Fruit fly (Drosophila melanogaster) whole organism, embryonic: Measurements from ENCODE around the gene CG10959.

Source experiments
- Adf1 ChIP-seq: fragments of 200-800 bp; sonication (Bioruptor generic); IDR thresholded peaks from 2 replicates; pipeline ENCODE4 v1.3.6; 2022; ENCODE audit warnings: missing biosample characterization, missing genetic modification characterization
- C15 ChIP-seq: fragments of 200-800 bp; sonication (Bioruptor generic); IDR thresholded peaks from 3 replicates; pipeline ENCODE4 v1.3.6; 2022; ENCODE audit warnings: missing biosample characterization, missing genetic modification characterization
- CG10147 ChIP-seq: fragments of 200-800 bp; sonication (Bioruptor generic); optimal IDR thresholded peaks from 2 replicates; lab custom pipeline; 2019; ENCODE audit warnings: missing biosample characterization, mild to moderate bottlenecking, missing genetic modification characterization, moderate library complexity
- CG10959 ChIP-seq: fragments of 200-800 bp; sonication (Bioruptor generic); IDR thresholded peaks from 2 replicates; pipeline ENCODE4 v1.3.6; 2022; ENCODE audit warnings: missing biosample characterization, missing genetic modification characterization
- CG11696 ChIP-seq: fragments of 200-800 bp; sonication (Bioruptor generic); IDR thresholded peaks from 2 replicates; pipeline ENCODE4 v1.3.6; 2022; ENCODE audit warnings: missing biosample characterization, missing genetic modification characterization
- CG14860 ChIP-seq: fragments of 200-800 bp; sonication (Bioruptor generic); IDR thresholded peaks from 3 replicates; pipeline ENCODE4 v1.3.6; 2022; ENCODE audit warnings: missing biosample characterization, missing genetic modification characterization; ENCODE audit not compliant: partially characterized antibody
- CG1602 ChIP-seq: fragments of 200-800 bp; sonication (Bioruptor generic); optimal IDR thresholded peaks from 3 replicates; lab custom pipeline; 2016; ENCODE audit warnings: missing biosample characterization, missing genetic modification characterization
- CG17612 ChIP-seq: fragments of 200-800 bp; sonication (Bioruptor generic); IDR thresholded peaks from 2 replicates; pipeline ENCODE4 v1.3.6; 2022; ENCODE audit warnings: missing biosample characterization, missing genetic modification characterization
- CG17912 ChIP-seq: fragments of 200-800 bp; sonication (Bioruptor generic); optimal IDR thresholded peaks from 2 replicates; lab custom pipeline; 2018; ENCODE audit warnings: missing biosample characterization, mild to moderate bottlenecking, missing genetic modification characterization
- CG3163 ChIP-seq: fragments of 200-800 bp; sonication (Bioruptor generic); optimal IDR thresholded peaks from 3 replicates; lab custom pipeline; 2016; ENCODE audit warnings: missing biosample characterization, missing genetic modification characterization
- CG4424 ChIP-seq: fragments of 200-800 bp; sonication (Bioruptor generic); optimal IDR thresholded peaks from 3 replicates; lab custom pipeline; 2016; ENCODE audit warnings: missing biosample characterization, missing genetic modification characterization
- CG5180 ChIP-seq: fragments of 200-800 bp; sonication (Bioruptor generic); optimal IDR thresholded peaks from 3 replicates; lab custom pipeline; 2017; ENCODE audit warnings: missing biosample characterization, missing genetic modification characterization, mild to moderate bottlenecking, moderate library complexity, missing genetic modification reagents
- CG8089 ChIP-seq: fragments of 200-800 bp; sonication (Bioruptor generic); optimal IDR thresholded peaks from 3 replicates; lab custom pipeline; 2016; ENCODE audit warnings: missing biosample characterization, missing genetic modification characterization
- CG8290 ChIP-seq, 3 experiments: fragments of 200-800 bp; sonication (Bioruptor generic); optimal IDR thresholded peaks; 2 replicates each; lab custom pipeline; 2016 to 2019; ENCODE audit warnings: missing biosample characterization in 3 of 3, missing genetic modification characterization in 3 of 3, mild to moderate bottlenecking in 2 of 3, moderate library complexity in 1 of 3
- CG9797 ChIP-seq: fragments of 200-800 bp; sonication (Bioruptor generic); optimal IDR thresholded peaks from 3 replicates; lab custom pipeline; 2018; ENCODE audit warnings: missing biosample characterization, mild to moderate bottlenecking, missing genetic modification characterization
- Dad ChIP-seq: fragments of 200-800 bp; sonication (Bioruptor generic); optimal IDR thresholded peaks from 3 replicates; lab custom pipeline; 2016; ENCODE audit warnings: missing biosample characterization, missing genetic modification characterization
- Doc3 ChIP-seq: fragments of 200-800 bp; sonication (Bioruptor generic); IDR thresholded peaks from 3 replicates; pipeline ENCODE4 v1.3.6; 2022; ENCODE audit warnings: missing biosample characterization, missing genetic modification characterization; ENCODE audit not compliant: partially characterized antibody
- Fer1 ChIP-seq: fragments of 200-800 bp; sonication (Bioruptor generic); optimal IDR thresholded peaks from 2 replicates; lab custom pipeline; 2017; ENCODE audit warnings: missing biosample characterization, mild to moderate bottlenecking, missing genetic modification characterization
- Gsc ChIP-seq: fragments of 200-800 bp; sonication (Bioruptor generic); IDR thresholded peaks from 2 replicates; pipeline ENCODE4 v1.3.6; 2022; ENCODE audit warnings: missing biosample characterization, missing genetic modification characterization
- HLH4C ChIP-seq: fragments of 200-800 bp; sonication (Bioruptor generic); IDR thresholded peaks from 3 replicates; pipeline ENCODE4 v1.3.6; 2022; ENCODE audit warnings: missing biosample characterization, missing genetic modification characterization; ENCODE audit not compliant: partially characterized antibody
- Hey ChIP-seq: fragments of 200-800 bp; sonication (Bioruptor generic); optimal IDR thresholded peaks from 3 replicates; lab custom pipeline; 2018; ENCODE audit warnings: missing biosample characterization, mild to moderate bottlenecking, missing genetic modification characterization
- HmgD ChIP-seq: fragments of 200-800 bp; sonication (Bioruptor generic); optimal IDR thresholded peaks from 3 replicates; lab custom pipeline; 2016; ENCODE audit warnings: missing biosample characterization, missing genetic modification characterization
- Hr3 ChIP-seq: fragments of 200-800 bp; sonication (Bioruptor generic); optimal IDR thresholded peaks from 3 replicates; lab custom pipeline; 2016; ENCODE audit warnings: missing biosample characterization, missing genetic modification characterization
- Hr78 ChIP-seq, 2 experiments: fragments of 200-800 bp in 1 of 2; fragments of >200 bp in 1 of 2; sonication (Bioruptor generic) in 1 of 2; optimal IDR thresholded peaks; 2 replicates each; lab custom pipeline; 2017 to 2019; ENCODE audit warnings: missing biosample characterization in 2 of 2, missing genetic modification characterization in 2 of 2, mild to moderate bottlenecking in 1 of 2, moderate library complexity in 1 of 2
- Kr ChIP-seq: fragments of 200-800 bp; sonication (Bioruptor generic); optimal IDR thresholded peaks from 2 replicates; lab custom pipeline; 2017; ENCODE audit warnings: missing biosample characterization, mild to moderate bottlenecking, missing genetic modification characterization
- Neu2 ChIP-seq: fragments of 200-800 bp; sonication (Bioruptor generic); optimal IDR thresholded peaks from 3 replicates; lab custom pipeline; 2016; ENCODE audit warnings: missing biosample characterization, missing genetic modification characterization, borderline replicate concordance
- Nf-YA ChIP-seq: fragments of 200-800 bp; sonication (Bioruptor generic); IDR thresholded peaks from 2 replicates; pipeline ENCODE4 v1.3.6; 2022; ENCODE audit warnings: missing biosample characterization, missing genetic modification characterization
- Oli ChIP-seq: fragments of 200-800 bp; sonication (Bioruptor generic); optimal IDR thresholded peaks from 2 replicates; lab custom pipeline; 2018; ENCODE audit warnings: missing biosample characterization, mild to moderate bottlenecking, missing genetic modification characterization, moderate library complexity
- Six4 ChIP-seq: fragments of 200-800 bp; sonication (Bioruptor generic); optimal IDR thresholded peaks from 2 replicates; lab custom pipeline; 2016; ENCODE audit warnings: missing biosample characterization, missing genetic modification characterization
- Tbp ChIP-seq: fragments of >200 bp; optimal IDR thresholded peaks from 2 replicates; lab custom pipeline; 2018; ENCODE audit warnings: missing biosample characterization, missing genetic modification characterization
- Xrp1 ChIP-seq: fragments of 200-800 bp; sonication (Bioruptor generic); IDR thresholded peaks from 2 replicates; pipeline ENCODE4 v1.3.6; 2022; ENCODE audit warnings: missing biosample characterization, missing genetic modification characterization
- az2 ChIP-seq: fragments of 200-800 bp; sonication (Bioruptor generic); optimal IDR thresholded peaks from 3 replicates; lab custom pipeline; 2016; ENCODE audit warnings: missing biosample characterization, missing genetic modification characterization
- da ChIP-seq: fragments of 200-800 bp; sonication (Bioruptor generic); optimal IDR thresholded peaks from 2 replicates; lab custom pipeline; 2016; ENCODE audit warnings: missing biosample characterization, missing genetic modification characterization
- dysf ChIP-seq: fragments of 200-800 bp; sonication (Bioruptor generic); IDR thresholded peaks from 3 replicates; pipeline ENCODE4 v1.3.6; 2022; ENCODE audit warnings: missing biosample characterization, missing genetic modification characterization
- en ChIP-seq: fragments of 200-800 bp; sonication (Bioruptor generic); optimal IDR thresholded peaks from 2 replicates; lab custom pipeline; 2016; ENCODE audit warnings: missing biosample characterization, missing genetic modification characterization
- eve ChIP-seq, 2 experiments: fragments of >200 bp; optimal IDR thresholded peaks; 2 replicates each; lab custom pipeline; 2017; ENCODE audit warnings: missing biosample characterization in 2 of 2, missing genetic modification characterization in 2 of 2
- fd3F ChIP-seq: fragments of 200-800 bp; sonication (Bioruptor generic); optimal IDR thresholded peaks from 2 replicates; lab custom pipeline; 2018; ENCODE audit warnings: missing biosample characterization, mild to moderate bottlenecking, missing genetic modification characterization, moderate library complexity
- grn ChIP-seq: fragments of 200-800 bp; sonication (Bioruptor generic); optimal IDR thresholded peaks from 3 replicates; lab custom pipeline; 2017; ENCODE audit warnings: missing biosample characterization, missing genetic modification characterization
- gsb ChIP-seq: fragments of 200-800 bp; sonication (Bioruptor generic); IDR thresholded peaks from 2 replicates; pipeline ENCODE4 v1.3.6; 2022; ENCODE audit warnings: missing biosample characterization, missing genetic modification characterization
- jumu ChIP-seq: fragments of 200-800 bp; sonication (Bioruptor generic); optimal IDR thresholded peaks from 3 replicates; lab custom pipeline; 2016; ENCODE audit warnings: missing biosample characterization, missing genetic modification characterization
- nom ChIP-seq: fragments of 200-800 bp; sonication (Bioruptor generic); optimal IDR thresholded peaks from 2 replicates; lab custom pipeline; 2017; ENCODE audit warnings: missing biosample characterization, missing genetic modification characterization, mild to moderate bottlenecking, moderate library complexity, missing genetic modification reagents
- p53 ChIP-seq: fragments of 200-800 bp; sonication (Bioruptor generic); optimal IDR thresholded peaks from 2 replicates; lab custom pipeline; 2016; ENCODE audit warnings: missing biosample characterization, missing genetic modification characterization
- pita ChIP-seq: fragments of 200-800 bp; sonication (Bioruptor generic); optimal IDR thresholded peaks from 2 replicates; lab custom pipeline; 2017; ENCODE audit warnings: missing biosample characterization, mild to moderate bottlenecking, missing genetic modification characterization
- ranshi ChIP-seq: fragments of 200-800 bp; sonication (Bioruptor generic); IDR thresholded peaks from 2 replicates; pipeline ENCODE4 v1.3.6; 2022; ENCODE audit warnings: missing biosample characterization, missing genetic modification characterization
- run ChIP-seq: fragments of 200-800 bp; sonication (Bioruptor generic); optimal IDR thresholded peaks from 3 replicates; lab custom pipeline; 2018; ENCODE audit warnings: missing biosample characterization, mild to moderate bottlenecking, missing genetic modification characterization
- sisA ChIP-seq: fragments of 200-800 bp; sonication (Bioruptor generic); IDR thresholded peaks from 2 replicates; pipeline ENCODE4 v1.3.6; 2022; ENCODE audit warnings: missing biosample characterization, missing genetic modification characterization
- ssp ChIP-seq: fragments of 200-800 bp; sonication (Bioruptor generic); IDR thresholded peaks from 2 replicates; pipeline ENCODE4 v1.3.6; 2022; ENCODE audit warnings: missing biosample characterization, missing genetic modification characterization
- vfl ChIP-seq: fragments of 200-800 bp; sonication (Bioruptor generic); optimal IDR thresholded peaks from 2 replicates; lab custom pipeline; 2016; ENCODE audit warnings: missing biosample characterization, missing genetic modification characterization
- zen2 ChIP-seq: fragments of 200-800 bp; sonication (Bioruptor generic); IDR thresholded peaks from 3 replicates; pipeline ENCODE4 v1.3.6; 2022; ENCODE audit warnings: missing biosample characterization, missing genetic modification characterization; ENCODE audit not compliant: partially characterized antibody

The CG10959 gene

dm6 chrX:8100026-8100825, 48.4 kb upstream of the CG10959 start (continued):
- TF ChIP-seq Dad (GFP tag; lab: Kevin White, UChicago) (peak; percentile 33), Gsc (GFP tag; lab: Robert Waterston, UW) (0 out of 2 replicates have a peak, but pooled peaks have one; percentile 8), nom (GFP tag; lab: Kevin White, UChicago) (peak; percentile 20), CG3163 (GFP tag; lab: Kevin White, UChicago) (no peak), HLH4C (no peak), Hey (tag; lab: Kevin White, UChicago) (no peak), CG4424 (peak; percentile 81), Adf1 (GFP tag; lab: Robert Waterston, UW) (peak; percentile 63), pita (GFP tag; lab: Kevin White, UChicago) (no peak), CG10959 (GFP tag; lab: Robert Waterston, UW) (peak; percentile 49; the same call in 1 of the 2 replicates), dysf (GFP tag; lab: Robert Waterston, UW) (peak; percentile 90), CG8290 (GFP tag; optimal IDR thresholded peaks at IDR 0.05; lab: Kevin White, UChicago) (no peak), CG8290 (tag; optimal IDR thresholded peaks at IDR 0.05; lab: Kevin White, UChicago) (peak in 1 of 2 experiments; percentile 53), CG10147 (GFP tag; lab: Kevin White, UChicago) (peak; percentile 82), Hr3 (GFP tag; lab: Kevin White, UChicago) (peak; percentile 68), ranshi (peak; percentile 89), Six4 (GFP tag; lab: Kevin White, UChicago) (peak; percentile 70), Neu2 (GFP tag; lab: Kevin White, UChicago) (no peak), C15 (GFP tag; lab: Robert Waterston, UW) (peak; percentile 69; the same call in 1 of the 3 replicates), Tbp (GFP tag; lab: Kevin White, UChicago) (no peak), Doc3 (GFP tag; lab: Robert Waterston, UW) (no peak), Fer1 (GFP tag; lab: Kevin White, UChicago) (peak; percentile 92), Oli (tag; lab: Kevin White, UChicago) (peak; percentile 82), eve (GFP tag; optimal IDR thresholded peaks at IDR 0.05; lab: Kevin White, UChicago) (no peak), da (GFP tag; lab: Kevin White, UChicago) (no peak), CG11696 (GFP tag; lab: Robert Waterston, UW) (peak; percentile 85), CG17612 (peak; percentile 68), CG5180 (GFP tag; lab: Kevin White, UChicago) (peak; percentile 65), CG1602 (GFP tag; lab: Kevin White, UChicago) (peak; percentile 43), sisA (GFP tag; lab: Robert Waterston, UW) (peak; percentile 85), CG9797 (GFP tag; lab: Kevin White, UChicago) (no peak), Nf-YA (GFP tag; lab: Robert Waterston, UW) (peak; percentile 71), en (no peak), vfl (peak; percentile 61), p53 (GFP tag; lab: Kevin White, UChicago) (no peak), Kr (GFP tag; lab: Kevin White, UChicago) (no peak), grn (no peak), run (tag; lab: Kevin White, UChicago) (peak; percentile 74), CG8089 (no peak), Hr78 (GFP tag; optimal IDR thresholded peaks at IDR 0.05; lab: Kevin White, UChicago) (peak in 1 of 2 experiments; percentile 38), CG14860 (GFP tag; lab: Robert Waterston, UW) (no peak), Xrp1 (GFP tag; lab: Robert Waterston, UW) (peak; percentile 90), jumu (GFP tag; lab: Kevin White, UChicago) (peak; percentile 49), CG17912 (GFP tag; lab: Kevin White, UChicago) (no peak), az2 (GFP tag; lab: Kevin White, UChicago) (peak; percentile 83), fd3F (GFP tag; lab: Kevin White, UChicago) (peak; percentile 74), ssp (GFP tag; lab: Robert Waterston, UW) (peak; percentile 58), zen2 (no peak), gsb (GFP tag; lab: Robert Waterston, UW) (peak; percentile 78), HmgD (GFP tag; lab: Kevin White, UChicago) (no peak)
